Worm (Caenorhabditis elegans) whole organism, late embryonic: Measurements from ENCODE around the gene C25H3.17.

Experiments
- C38D4.7 ChIP-seq: fragments of 200-800 bp; sonication (Bioruptor generic); optimal IDR thresholded peaks from 2 replicates; lab custom pipeline; 2018; ENCODE audit warnings: mild to moderate bottlenecking, missing genetic modification characterization, moderate library complexity, missing compliant biosample characterization
- che-1 ChIP-seq: sonication (generic microtip); optimal IDR thresholded peaks from 2 replicates; lab custom pipeline; 2016; ENCODE audit warnings: mild to moderate bottlenecking, missing genetic modification characterization, missing compliant biosample characterization
- lin-11 ChIP-seq: fragments of 200-800 bp; sonication (Bioruptor generic); optimal IDR thresholded peaks from 2 replicates; lab custom pipeline; 2018; ENCODE audit warnings: mild to moderate bottlenecking, missing genetic modification characterization, missing compliant biosample characterization
- nhr-11 ChIP-seq: fragments of 150-350 bp; optimal IDR thresholded peaks from 2 replicates; lab custom pipeline; 2014; ENCODE audit warnings: missing biosample characterization, missing genetic modification characterization
- rnt-1 ChIP-seq: sonication (generic microtip); optimal IDR thresholded peaks from 2 replicates; lab custom pipeline; 2016; ENCODE audit warnings: missing genetic modification characterization, missing compliant biosample characterization
- tbx-7 ChIP-seq: sonication (generic microtip); optimal IDR thresholded peaks from 2 replicates; lab custom pipeline; 2016; ENCODE audit warnings: missing genotype, missing genetic modification characterization, missing compliant biosample characterization

ce11 chrII:5640362-5641079 is 29.0 kb downstream of the C25H3.17 start:
- TF ChIP-seq C38D4.7 (GFP tag; lab: Kevin White, UChicago) (no peak), tbx-7 (tag; lab: Kevin White, UChicago) (no peak), che-1 (tag; lab: Kevin White, UChicago) (no peak), nhr-11 (tag; lab: Kevin White, UChicago) (no peak), rnt-1 (tag; lab: Kevin White, UChicago) (no peak), lin-11 (tag; lab: Kevin White, UChicago) (no peak)
